Fruit fly (Drosophila melanogaster): Measurements from ENCODE around the gene CG13367.

- TF ChIP-seq dmrt93B (GFP tag; optimal IDR thresholded peaks at IDR 0.05) = no peak
- TF ChIP-seq Abd-B (GFP tag; optimal IDR thresholded peaks at IDR 0.05) = no peak
- TF ChIP-seq CrebA (GFP tag; optimal IDR thresholded peaks at IDR 0.05; ENCODE audit: borderline replicate concordance) = no peak
- TF ChIP-seq GATAd (GFP tag; optimal IDR thresholded peaks at IDR 0.05) = no peak
- no peak for TF ChIP-seq dsf (GFP tag; optimal IDR thresholded peaks at IDR 0.05; ENCODE audit: borderline replicate concordance)
- TF ChIP-seq br (GFP tag; optimal IDR thresholded peaks at IDR 0.05) = no peak
- TF ChIP-seq Dif (GFP tag; optimal IDR thresholded peaks at IDR 0.05; ENCODE audit: partially characterized antibody) = no peak
- TF ChIP-seq Hnf4 (GFP tag; optimal IDR thresholded peaks at IDR 0.05) = no peak
- TF ChIP-seq Sp1 (GFP tag; optimal IDR thresholded peaks at IDR 0.05) = no peak
- no peak for TF ChIP-seq jim (GFP tag; optimal IDR thresholded peaks at IDR 0.05)
- TF ChIP-seq sv (GFP tag; optimal IDR thresholded peaks at IDR 0.05) = no peak
These were observed 49.4 kb downstream of the CG13367 start for dm6 chrX:693911-694310.

All from whole organism, wandering third instar larva.